Fruit fly (Drosophila melanogaster) S2 (cell line): ENCODE measurements around the gene CG18598.
A peak's percentile ranks its signal among the peaks of the same experiment; 100 is the strongest.

ENCODE experiments used
- CG8478 ChIP-seq: fragments of >200 bp; optimal IDR thresholded peaks from 2 replicates; lab custom pipeline; 2018
- CTCF ChIP-seq, 2 experiments: fragments of >200 bp; optimal IDR thresholded peaks; 2 replicates each; lab custom pipeline; 2018

CG18598 gene

dm6 chr3R:18269744-18270348, 18.9 kb downstream of the CG18598 start:
- no peak for TF ChIP-seq CTCF (optimal IDR thresholded peaks at IDR 0.05; lab: Kevin White, UChicago)
- TF ChIP-seq CG8478 (lab: Kevin White, UChicago): no peak

- TF ChIP-seq CTCF (optimal IDR thresholded peaks at IDR 0.05; lab: Kevin White, UChicago): no peak
- TF ChIP-seq CG8478 (lab: Kevin White, UChicago): no peak
Observed at dm6 chr3R:18274328-18275098, 23.6 kb downstream of the CG18598 start, which contains the start of the genes Vps39 and eIF1A. Vps39 (minus strand) TSS chr3R:18274446. eIF1A (plus strand) TSS chr3R:18274665.

- TF ChIP-seq CG8478 (lab: Kevin White, UChicago) (no peak), CTCF (optimal IDR thresholded peaks at IDR 0.05; lab: Kevin White, UChicago) (no peak)
Observed at dm6 chr3R:18275113-18275782, 24.3 kb downstream of the CG18598 start.

- TF ChIP-seq CG8478 (lab: Kevin White, UChicago) (no peak), CTCF (optimal IDR thresholded peaks at IDR 0.05; lab: Kevin White, UChicago) (no peak)
Observed at dm6 chr3R:18276688-18277087, 25.8 kb downstream of the CG18598 start.

- no peak for TF ChIP-seq CTCF (optimal IDR thresholded peaks at IDR 0.05; lab: Kevin White, UChicago)
- TF ChIP-seq CG8478 (lab: Kevin White, UChicago): no peak
Observed at dm6 chr3R:18277406-18277805, 26.5 kb downstream of the CG18598 start.

dm6 chr3R:18279494-18279893, 28.6 kb downstream of the CG18598 start, which contains the start of gene CG7142:
CG7142 (minus strand) TSS chr3R:18279522.
- TF ChIP-seq CTCF (optimal IDR thresholded peaks at IDR 0.05; lab: Kevin White, UChicago) (no peak), CG8478 (lab: Kevin White, UChicago) (no peak)

- TF ChIP-seq CG8478 (lab: Kevin White, UChicago) (no peak), CTCF (optimal IDR thresholded peaks at IDR 0.05; lab: Kevin White, UChicago) (no peak)
Observed at dm6 chr3R:18280133-18280532, 29.2 kb downstream of the CG18598 start.

dm6 chr3R:18280866-18281473, 30.1 kb downstream of the CG18598 start:
- no peak for TF ChIP-seq CTCF (optimal IDR thresholded peaks at IDR 0.05; lab: Kevin White, UChicago)
- no peak for TF ChIP-seq CG8478 (lab: Kevin White, UChicago)

dm6 chr3R:18283441-18283840, 32.5 kb downstream of the CG18598 start, which contains the start of the genes CG14312 and CG8064:
CG14312 (minus strand) TSS chr3R:18283528.
CG8064 (plus strand) TSS chr3R:18283660.
- peak; percentile 42 for TF ChIP-seq CTCF (optimal IDR thresholded peaks at IDR 0.05; lab: Kevin White, UChicago)
- no peak for TF ChIP-seq CG8478 (lab: Kevin White, UChicago)

dm6 chr3R:18288677-18289076, 37.8 kb downstream of the CG18598 start, which contains the start of gene CG7131:
CG7131 (minus strand) TSS chr3R:18288777.
- TF ChIP-seq CG8478 (lab: Kevin White, UChicago) (no peak), CTCF (optimal IDR thresholded peaks at IDR 0.05; lab: Kevin White, UChicago) (no peak)

- TF ChIP-seq CG8478 (lab: Kevin White, UChicago) (no peak), CTCF (optimal IDR thresholded peaks at IDR 0.05; lab: Kevin White, UChicago) (no peak)
Observed at dm6 chr3R:18291831-18292230, 40.9 kb downstream of the CG18598 start.

- TF ChIP-seq CTCF (optimal IDR thresholded peaks at IDR 0.05; lab: Kevin White, UChicago) (no peak), CG8478 (lab: Kevin White, UChicago) (no peak)
Observed at dm6 chr3R:18292371-18292770, 41.5 kb downstream of the CG18598 start.

dm6 chr3R:18294488-18294887, 43.6 kb downstream of the CG18598 start:
- TF ChIP-seq CTCF (optimal IDR thresholded peaks at IDR 0.05; lab: Kevin White, UChicago) (no peak), CG8478 (lab: Kevin White, UChicago) (no peak)

dm6 chr3R:18295262-18295944, 44.5 kb downstream of the CG18598 start:
- TF ChIP-seq CTCF (optimal IDR thresholded peaks at IDR 0.05; lab: Kevin White, UChicago): no peak
- no peak for TF ChIP-seq CG8478 (lab: Kevin White, UChicago)
